Worm (Caenorhabditis elegans): ENCODE data around the gene cgt-3.

ce11 chrII:5872414-5872813 lies 38.7 kb upstream of the cgt-3 start:
- TF ChIP-seq unc-39 (tag; optimal IDR thresholded peaks at IDR 0.05) (no peak), ztf-11 (tag; optimal IDR thresholded peaks at IDR 0.05) (no peak), nhr-11 (tag; optimal IDR thresholded peaks at IDR 0.05) (no peak), lin-15B (tag; optimal IDR thresholded peaks at IDR 0.05) (no peak), nhr-237 (tag; optimal IDR thresholded peaks at IDR 0.05) (no peak), snpc-4 (tag; optimal IDR thresholded peaks at IDR 0.05) (no peak), nhr-12 (tag; optimal IDR thresholded peaks at IDR 0.05) (no peak), unc-62 (GFP tag; optimal IDR thresholded peaks at IDR 0.05) (no peak), mdl-1 (tag; optimal IDR thresholded peaks at IDR 0.05) (no peak), ceh-9 (tag; optimal IDR thresholded peaks at IDR 0.05) (no peak)
